Fruit fly (Drosophila melanogaster): ENCODE data around the gene CG14650.

dm6 chr3R:4401977-4402589 lies 35.1 kb upstream of the CG14650 start, which contains the start of gene CG9853:
- TF ChIP-seq dsx (GFP tag; optimal IDR thresholded peaks at IDR 0.05; ENCODE audit: poor library complexity, severe bottlenecking) (no peak), CG8319 (GFP tag; optimal IDR thresholded peaks at IDR 0.05) (no peak), Gug (GFP tag; IDR thresholded peaks at IDR 0.05) (no peak), fd59A (GFP tag; optimal IDR thresholded peaks at IDR 0.05) (no peak), salr (GFP tag; optimal IDR thresholded peaks at IDR 0.05) (no peak), topi (GFP tag; optimal IDR thresholded peaks at IDR 0.05) (no peak), Sox15 (GFP tag; optimal IDR thresholded peaks at IDR 0.05) (no peak), fd85E (GFP tag; optimal IDR thresholded peaks at IDR 0.05) (no peak)
